Fruit fly (Drosophila melanogaster) whole organism, pupa: ENCODE results near the gene ais.

Experiments
- CG8159 ChIP-seq: fragments of 200-800 bp; sonication (Bioruptor generic); optimal IDR thresholded peaks from 3 replicates; lab custom pipeline; 2018; ENCODE audit warnings: missing biosample characterization, mild to moderate bottlenecking, missing genetic modification characterization, moderate library complexity
- fd96Ca ChIP-seq: fragments of 200-800 bp; sonication (Bioruptor generic); IDR thresholded peaks from 3 replicates; pipeline ENCODE4 v1.3.6; 2022; ENCODE audit warnings: missing biosample characterization, missing genetic modification characterization

- TF ChIP-seq CG8159 (tag; lab: Kevin White, UChicago) = no peak
- no peak for TF ChIP-seq fd96Ca (GFP tag; lab: Robert Waterston, UW)
Observed at dm6 chr3L:17791495-17791894, 13.0 kb downstream of the ais start.
